Fruit fly (Drosophila melanogaster) whole organism, embryonic: ENCODE results near the gene CG7878.

Experiments used
- B-H2 ChIP-seq: fragments of 200-800 bp; sonication (Bioruptor generic); optimal IDR thresholded peaks from 2 replicates; lab custom pipeline; 2018; ENCODE audit warnings: missing biosample characterization, mild to moderate bottlenecking, missing genetic modification characterization
- CG10979 ChIP-seq: fragments of 200-800 bp; sonication (Bioruptor generic); optimal IDR thresholded peaks from 2 replicates; lab custom pipeline; 2018; ENCODE audit warnings: missing biosample characterization, mild to moderate bottlenecking, missing genetic modification characterization, moderate library complexity
- CG11560 ChIP-seq: fragments of 200-800 bp; sonication (Bioruptor generic); IDR thresholded peaks from 3 replicates; pipeline ENCODE4 v1.3.6; 2022; ENCODE audit warnings: missing biosample characterization, missing genetic modification characterization
- CG11723 ChIP-seq: fragments of 200-800 bp; sonication (Bioruptor generic); optimal IDR thresholded peaks from 2 replicates; lab custom pipeline; 2017; ENCODE audit warnings: missing biosample characterization, mild to moderate bottlenecking, missing genetic modification characterization
- CG12155 ChIP-seq: fragments of 200-800 bp; sonication (Bioruptor generic); optimal IDR thresholded peaks from 3 replicates; lab custom pipeline; 2016; ENCODE audit warnings: missing biosample characterization, missing genetic modification characterization
- CG12769 ChIP-seq: fragments of 200-800 bp; sonication (Bioruptor generic); optimal IDR thresholded peaks from 2 replicates; lab custom pipeline; 2019; ENCODE audit warnings: missing biosample characterization, mild to moderate bottlenecking, missing genetic modification characterization, moderate library complexity
- CG14441 ChIP-seq: fragments of 200-800 bp; sonication (Bioruptor generic); IDR thresholded peaks from 2 replicates; pipeline ENCODE4 v1.3.6; 2022; ENCODE audit warnings: missing biosample characterization, missing genetic modification characterization
- CG1792 ChIP-seq: fragments of 200-800 bp; sonication (Bioruptor generic); optimal IDR thresholded peaks from 2 replicates; lab custom pipeline; 2016; ENCODE audit warnings: missing biosample characterization, missing genetic modification characterization
- CG18619 ChIP-seq: fragments of 200-800 bp; sonication (Bioruptor generic); optimal IDR thresholded peaks from 3 replicates; lab custom pipeline; 2017; ENCODE audit warnings: missing biosample characterization, mild to moderate bottlenecking, missing genetic modification characterization
- CG2120 ChIP-seq: fragments of 200-800 bp; sonication (Bioruptor generic); optimal IDR thresholded peaks from 3 replicates; lab custom pipeline; 2016; ENCODE audit warnings: missing biosample characterization, missing genetic modification characterization
- CG2202 ChIP-seq: fragments of 200-800 bp; sonication (Bioruptor generic); optimal IDR thresholded peaks from 2 replicates; lab custom pipeline; 2018; ENCODE audit warnings: missing biosample characterization, mild to moderate bottlenecking, missing genetic modification characterization
- CG2889 ChIP-seq: fragments of 200-800 bp; sonication (Bioruptor generic); IDR thresholded peaks from 3 replicates; pipeline ENCODE4 v1.3.6; 2022; ENCODE audit warnings: missing biosample characterization, missing genetic modification characterization
- CG30403 ChIP-seq: fragments of 200-800 bp; sonication (Bioruptor generic); optimal IDR thresholded peaks from 3 replicates; lab custom pipeline; 2016; ENCODE audit warnings: missing biosample characterization, missing genetic modification characterization
- CG3065 ChIP-seq: fragments of 200-800 bp; sonication (Bioruptor generic); optimal IDR thresholded peaks from 2 replicates; lab custom pipeline; 2016; ENCODE audit warnings: missing biosample characterization, missing genetic modification characterization
- CG33213 ChIP-seq: fragments of 200-800 bp; sonication (Bioruptor generic); optimal IDR thresholded peaks from 3 replicates; lab custom pipeline; 2016; ENCODE audit warnings: missing biosample characterization, missing genetic modification characterization
- CG4282 ChIP-seq: fragments of 200-800 bp; sonication (Bioruptor generic); optimal IDR thresholded peaks from 2 replicates; lab custom pipeline; 2016; ENCODE audit warnings: missing biosample characterization, missing genetic modification characterization
- CG4424 ChIP-seq: fragments of 200-800 bp; sonication (Bioruptor generic); optimal IDR thresholded peaks from 3 replicates; lab custom pipeline; 2016; ENCODE audit warnings: missing biosample characterization, missing genetic modification characterization
- CG9215 ChIP-seq: fragments of 200-800 bp; sonication (Bioruptor generic); IDR thresholded peaks from 2 replicates; pipeline ENCODE4 v1.3.6; 2022; ENCODE audit warnings: missing biosample characterization, missing genetic modification characterization
- Dref ChIP-seq: fragments of 200-800 bp; sonication (Bioruptor generic); IDR thresholded peaks from 2 replicates; pipeline ENCODE4 v1.3.6; 2022; ENCODE audit warnings: missing biosample characterization, missing genetic modification characterization
- Elba2 ChIP-seq: fragments of 200-800 bp; sonication (Bioruptor generic); optimal IDR thresholded peaks from 3 replicates; lab custom pipeline; 2016; ENCODE audit warnings: missing biosample characterization, missing genetic modification characterization
- GATAe ChIP-seq: fragments of 200-800 bp; sonication (Bioruptor generic); conservative IDR thresholded peaks from 2 replicates; pipeline ENCODE4 v1.3.6; 2022; ENCODE audit warnings: missing biosample characterization, missing genetic modification characterization
- Gug ChIP-seq: fragments of 200-800 bp; sonication (Bioruptor generic); IDR thresholded peaks from 4 replicates; pipeline ENCODE4 v1.3.6; 2022; ENCODE audit warnings: missing biosample characterization, missing genetic modification characterization
- MTF-1 ChIP-seq: fragments of 200-800 bp; sonication (Bioruptor generic); optimal IDR thresholded peaks from 2 replicates; lab custom pipeline; 2018; ENCODE audit warnings: missing biosample characterization, mild to moderate bottlenecking, missing genetic modification characterization, borderline replicate concordance
- Mes4 ChIP-seq: fragments of 200-800 bp; sonication (Bioruptor generic); optimal IDR thresholded peaks from 2 replicates; lab custom pipeline; 2016; ENCODE audit warnings: missing biosample characterization, missing genetic modification characterization
- Myb ChIP-seq: fragments of 200-800 bp; sonication (Bioruptor generic); optimal IDR thresholded peaks from 2 replicates; lab custom pipeline; 2016; ENCODE audit warnings: missing biosample characterization, missing genetic modification characterization
- Oaz ChIP-seq: fragments of 200-800 bp; sonication (Bioruptor generic); IDR thresholded peaks from 2 replicates; pipeline ENCODE4 v1.3.6; 2022; ENCODE audit warnings: missing biosample characterization, missing genetic modification characterization
- Sox102F ChIP-seq: fragments of 200-800 bp; sonication (Bioruptor generic); optimal IDR thresholded peaks from 2 replicates; lab custom pipeline; 2018; ENCODE audit warnings: missing biosample characterization, mild to moderate bottlenecking, missing genetic modification characterization, moderate library complexity
- Sry-δ ChIP-seq: fragments of 200-800 bp; sonication (Bioruptor generic); optimal IDR thresholded peaks from 2 replicates; lab custom pipeline; 2016; ENCODE audit warnings: missing biosample characterization, missing genetic modification characterization
- bsh ChIP-seq, 2 experiments: fragments of 200-800 bp; sonication (Bioruptor generic); optimal IDR thresholded peaks; 2 replicates each; lab custom pipeline; 2017 to 2018; ENCODE audit warnings: mild to moderate bottlenecking in 2 of 2, missing biosample characterization in 2 of 2, missing genetic modification characterization in 2 of 2, moderate library complexity in 1 of 2
- crc ChIP-seq: fragments of 200-800 bp; sonication (Bioruptor generic); optimal IDR thresholded peaks from 2 replicates; lab custom pipeline; 2016; ENCODE audit warnings: missing biosample characterization, missing genetic modification characterization
- da ChIP-seq: fragments of 200-800 bp; sonication (Bioruptor generic); optimal IDR thresholded peaks from 2 replicates; lab custom pipeline; 2016; ENCODE audit warnings: missing biosample characterization, missing genetic modification characterization
- dysf ChIP-seq: fragments of 200-800 bp; sonication (Bioruptor generic); IDR thresholded peaks from 3 replicates; pipeline ENCODE4 v1.3.6; 2022; ENCODE audit warnings: missing biosample characterization, missing genetic modification characterization
- fd64A ChIP-seq: fragments of 200-800 bp; sonication (Bioruptor generic); optimal IDR thresholded peaks from 3 replicates; lab custom pipeline; 2018; ENCODE audit warnings: missing biosample characterization, mild to moderate bottlenecking, missing genetic modification characterization
- grn ChIP-seq: fragments of 200-800 bp; sonication (Bioruptor generic); optimal IDR thresholded peaks from 3 replicates; lab custom pipeline; 2017; ENCODE audit warnings: missing biosample characterization, missing genetic modification characterization
- hkb ChIP-seq, 2 experiments: fragments of 200-800 bp in 1 of 2; fragments of >200 bp in 1 of 2; sonication (Bioruptor generic) in 1 of 2; IDR thresholded peaks in 1 of 2; optimal IDR thresholded peaks in 1 of 2; 2 replicates each; pipeline versions ENCODE4 v1.3.6 to Lab custom; 2017 to 2022; ENCODE audit warnings: missing biosample characterization in 1 of 2, missing genetic modification characterization in 1 of 2
- kni ChIP-seq: fragments of 200-800 bp; sonication (Bioruptor generic); optimal IDR thresholded peaks from 3 replicates; lab custom pipeline; 2017; ENCODE audit warnings: mild to moderate bottlenecking, missing biosample characterization, missing genetic modification reagents, missing genetic modification characterization
- odd ChIP-seq: fragments of 200-800 bp; sonication (Bioruptor generic); optimal IDR thresholded peaks from 2 replicates; lab custom pipeline; 2017; ENCODE audit warnings: missing biosample characterization, mild to moderate bottlenecking, missing genetic modification characterization
- seq ChIP-seq: fragments of 200-800 bp; sonication (Bioruptor generic); IDR thresholded peaks from 2 replicates; pipeline ENCODE4 v1.3.6; 2022; ENCODE audit warnings: missing biosample characterization, missing genetic modification characterization
- slou ChIP-seq: fragments of 200-800 bp; sonication (Bioruptor generic); optimal IDR thresholded peaks from 3 replicates; lab custom pipeline; 2016; ENCODE audit warnings: missing biosample characterization, missing genetic modification characterization
- sqz ChIP-seq: fragments of 200-800 bp; sonication (Bioruptor generic); optimal IDR thresholded peaks from 3 replicates; lab custom pipeline; 2018; ENCODE audit warnings: missing biosample characterization, mild to moderate bottlenecking, missing genetic modification characterization
- tin ChIP-seq: fragments of 200-800 bp; sonication (Bioruptor generic); optimal IDR thresholded peaks from 3 replicates; lab custom pipeline; 2016; ENCODE audit warnings: missing biosample characterization, missing genetic modification characterization
- twi ChIP-seq: fragments of 200-800 bp; optimal IDR thresholded peaks from 2 replicates; lab custom pipeline; 2019; ENCODE audit warnings: missing biosample characterization, mild to moderate bottlenecking, missing genetic modification characterization, moderate library complexity
- wek ChIP-seq: fragments of 200-800 bp; sonication (Bioruptor generic); optimal IDR thresholded peaks from 3 replicates; lab custom pipeline; 2018; ENCODE audit warnings: missing biosample characterization, mild to moderate bottlenecking, missing genetic modification characterization, moderate library complexity

CG7878 gene

dm6 chr3R:8122198-8122970 lies at the start of gene CG7878 (continued):
- no peak for TF ChIP-seq Mes4
- no peak for TF ChIP-seq CG11723
- no peak; the same call in 1 of the 2 replicates for TF ChIP-seq GATAe (GFP tag; lab: Robert Waterston, UW)
- peak; percentile 57 for TF ChIP-seq CG33213 (GFP tag; lab: Kevin White, UChicago)
- no peak for TF ChIP-seq seq
- TF ChIP-seq slou, result peak; percentile 52
- no peak for TF ChIP-seq da (GFP tag; lab: Kevin White, UChicago)
- TF ChIP-seq odd (GFP tag; lab: Kevin White, UChicago), result no peak
- peak; percentile 86 for TF ChIP-seq Dref (GFP tag; lab: Robert Waterston, UW)
- 0 out of 3 replicates have a peak, but pooled peaks have one; percentile 31 for TF ChIP-seq dysf (GFP tag; lab: Robert Waterston, UW)
- TF ChIP-seq kni (GFP tag; lab: Kevin White, UChicago), result peak; percentile 40
- no peak for TF ChIP-seq CG3065 (GFP tag; lab: Kevin White, UChicago)
- no peak for TF ChIP-seq MTF-1 (GFP tag; lab: Kevin White, UChicago)
- TF ChIP-seq CG18619 (GFP tag; lab: Kevin White, UChicago), result peak; percentile 7
- peak; percentile 39 for TF ChIP-seq CG9215 (GFP tag; lab: Robert Waterston, UW)
- peak; percentile 63 for TF ChIP-seq sqz (GFP tag; lab: Kevin White, UChicago)
- no peak for TF ChIP-seq fd64A (GFP tag; lab: Kevin White, UChicago)
- TF ChIP-seq Gug, result peak; percentile 68; the same call in 1 of the 4 replicates
- peak; percentile 23 for TF ChIP-seq grn (GFP tag; lab: Kevin White, UChicago)
- peak; percentile 19 for TF ChIP-seq CG12769 (tag; lab: Kevin White, UChicago)
- peak; percentile 69 for TF ChIP-seq CG30403
- TF ChIP-seq Myb (GFP tag; lab: Kevin White, UChicago), result peak; percentile 76
- TF ChIP-seq hkb (optimal IDR thresholded peaks at IDR 0.05; lab: Kevin White, UChicago), result no peak
- peak; percentile 59 for TF ChIP-seq hkb (GFP tag; IDR thresholded peaks at IDR 0.05; lab: Robert Waterston, UW)
- no peak for TF ChIP-seq CG4282 (GFP tag; lab: Kevin White, UChicago)
- no peak for TF ChIP-seq Elba2 (GFP tag; lab: Kevin White, UChicago)
- peak; percentile 60 for TF ChIP-seq CG4424 (GFP tag; lab: Kevin White, UChicago)
- TF ChIP-seq tin (GFP tag; lab: Kevin White, UChicago), result peak; percentile 67
- TF ChIP-seq CG10979 (tag; lab: Kevin White, UChicago), result peak; percentile 10
- peak; percentile 75; the same call in 2 of the 3 replicates for TF ChIP-seq CG11560 (tag; lab: Robert Waterston, UW)
- TF ChIP-seq Sox102F (GFP tag; lab: Kevin White, UChicago), result peak; percentile 33
- TF ChIP-seq bsh (GFP tag; optimal IDR thresholded peaks at IDR 0.05; lab: Kevin White, UChicago), result peak in 1 of 2 experiments; percentile 33
- no peak for TF ChIP-seq crc (GFP tag; lab: Kevin White, UChicago)
- peak; percentile 39; the same call in 1 of the 2 replicates for TF ChIP-seq CG14441 (GFP tag; lab: Robert Waterston, UW)
- TF ChIP-seq Sry-δ, result peak; percentile 73
- TF ChIP-seq CG2120 (GFP tag; lab: Kevin White, UChicago), result peak; percentile 84
- TF ChIP-seq CG12155 (GFP tag; lab: Kevin White, UChicago), result peak; percentile 54
- TF ChIP-seq CG2889 (GFP tag; lab: Robert Waterston, UW), result no peak
- no peak for TF ChIP-seq wek (GFP tag; lab: Kevin White, UChicago)
- no peak for TF ChIP-seq CG2202 (tag; lab: Kevin White, UChicago)
- TF ChIP-seq twi, result peak; percentile 17
- peak; percentile 42 for TF ChIP-seq B-H2
- peak; percentile 28 for TF ChIP-seq CG1792 (GFP tag; lab: Kevin White, UChicago)
- no peak for TF ChIP-seq Oaz (GFP tag; lab: Robert Waterston, UW)
